Worm (Caenorhabditis elegans) whole organism, young adult: ENCODE measurements around the gene bus-18.

ENCODE experiments used
- B0035.1 ChIP-seq: sonication (generic microtip); optimal IDR thresholded peaks from 2 replicates; lab custom pipeline; 2016; ENCODE audit warnings: missing genetic modification characterization, mild to moderate bottlenecking, missing compliant biosample characterization, missing genotype, missing genetic modification reagents
- B0336.3 ChIP-seq: fragments of 200-800 bp; sonication (Bioruptor generic); IDR thresholded peaks from 2 replicates; pipeline ENCODE4 v1.3.6; 2022; ENCODE audit warnings: missing genetic modification characterization, missing compliant biosample characterization
- C06A6.2 ChIP-seq: fragments of 200-800 bp; sonication (Bioruptor generic); conservative IDR thresholded peaks from 2 replicates; pipeline ENCODE4 v1.3.6; 2022; ENCODE audit warnings: missing genetic modification characterization, missing compliant biosample characterization
- F49E8.2 ChIP-seq: sonication (generic microtip); optimal IDR thresholded peaks from 3 replicates; lab custom pipeline; 2017; ENCODE audit warnings: missing genetic modification characterization, mild to moderate bottlenecking, missing compliant biosample characterization, antibody characterized with exemption, moderate library complexity; ENCODE audit not compliant: insufficient read depth
- F52B5.7 ChIP-seq: sonication (generic microtip); optimal IDR thresholded peaks from 2 replicates; lab custom pipeline; 2016; ENCODE audit warnings: mild to moderate bottlenecking, missing genetic modification characterization, missing compliant biosample characterization
- F57C9.4 ChIP-seq: sonication (generic microtip); optimal IDR thresholded peaks from 2 replicates; lab custom pipeline; 2017; ENCODE audit warnings: mild to moderate bottlenecking, missing genetic modification characterization, missing compliant biosample characterization
- Y53G8AR.9 ChIP-seq: fragments of 200-800 bp; sonication (Bioruptor generic); conservative IDR thresholded peaks from 2 replicates; pipeline ENCODE4 v1.3.6; 2022; ENCODE audit warnings: missing genetic modification reagents, missing genetic modification characterization, missing compliant biosample characterization
- aptf-2 ChIP-seq: fragments of 200-800 bp; sonication (Bioruptor generic); conservative IDR thresholded peaks from 2 replicates; pipeline ENCODE4 v1.3.6; 2022; ENCODE audit warnings: missing genetic modification reagents, missing genetic modification characterization, missing compliant biosample characterization
- atf-7 ChIP-seq: sonication (generic microtip); optimal IDR thresholded peaks from 2 replicates; lab custom pipeline; 2017; ENCODE audit warnings: mild to moderate bottlenecking, missing genetic modification characterization, missing compliant biosample characterization
- attf-6 ChIP-seq: fragments of 200-800 bp; sonication (Bioruptor generic); IDR thresholded peaks from 2 replicates; pipeline ENCODE4 v1.3.6; 2022; ENCODE audit warnings: missing genetic modification reagents, missing genetic modification characterization, missing compliant biosample characterization
- cebp-1 ChIP-seq, 2 experiments: fragments of 200-800 bp in 1 of 2; sonication (Bioruptor generic) in 1 of 2; sonication (generic microtip) in 1 of 2; IDR thresholded peaks in 1 of 2; optimal IDR thresholded peaks in 1 of 2; 2 replicates each; pipeline versions ENCODE4 v1.3.6 to Lab custom; 2017 to 2022; ENCODE audit warnings: missing compliant biosample characterization in 2 of 2, missing genetic modification characterization in 2 of 2, mild to moderate bottlenecking in 1 of 2, missing genetic modification reagents in 1 of 2, moderate library complexity in 1 of 2
- cebp-2 ChIP-seq: fragments of 200-800 bp; sonication (Bioruptor generic); IDR thresholded peaks from 2 replicates; pipeline ENCODE4 v1.3.6; 2022; ENCODE audit warnings: missing genetic modification characterization, missing compliant biosample characterization
- ceh-100 ChIP-seq: fragments of 200-800 bp; sonication (Bioruptor generic); IDR thresholded peaks from 2 replicates; pipeline ENCODE4 v1.3.6; 2022; ENCODE audit warnings: missing genetic modification reagents, missing genetic modification characterization, missing compliant biosample characterization
- ceh-91 ChIP-seq: fragments of 200-800 bp; sonication (Bioruptor generic); IDR thresholded peaks from 2 replicates; pipeline ENCODE4 v1.3.6; 2022; ENCODE audit warnings: missing genetic modification reagents, missing genetic modification characterization, missing compliant biosample characterization
- chd-7 ChIP-seq: sonication (generic microtip); optimal IDR thresholded peaks from 2 replicates; lab custom pipeline; 2016; ENCODE audit warnings: mild to moderate bottlenecking, missing genetic modification characterization, moderate library complexity, missing compliant biosample characterization
- die-1 ChIP-seq: sonication (generic microtip); optimal IDR thresholded peaks from 2 replicates; lab custom pipeline; 2016; ENCODE audit warnings: missing genotype, mild to moderate bottlenecking, missing genetic modification characterization, missing compliant biosample characterization
- dpff-1 ChIP-seq: sonication (generic microtip); optimal IDR thresholded peaks from 2 replicates; lab custom pipeline; 2017; ENCODE audit warnings: mild to moderate bottlenecking, missing genetic modification characterization, missing compliant biosample characterization
- egl-18 ChIP-seq: fragments of 200-800 bp; sonication (Bioruptor generic); IDR thresholded peaks from 2 replicates; pipeline ENCODE4 v1.3.6; 2022; ENCODE audit warnings: missing genetic modification reagents, missing genetic modification characterization, missing compliant biosample characterization
- ekl-4 ChIP-seq: fragments of 200-800 bp; sonication (Bioruptor generic); IDR thresholded peaks from 2 replicates; pipeline ENCODE4 v1.3.6; 2022; ENCODE audit warnings: missing genetic modification reagents, missing genetic modification characterization, missing compliant biosample characterization
- ets-4 ChIP-seq: fragments of 200-800 bp; sonication (Bioruptor generic); optimal IDR thresholded peaks from 2 replicates; lab custom pipeline; 2018; ENCODE audit warnings: mild to moderate bottlenecking, missing genetic modification characterization, missing compliant biosample characterization
- fkh-3 ChIP-seq: sonication (generic microtip); optimal IDR thresholded peaks from 2 replicates; lab custom pipeline; 2016; ENCODE audit warnings: mild to moderate bottlenecking, missing genetic modification characterization, missing compliant biosample characterization
- hlh-12 ChIP-seq: sonication (generic microtip); optimal IDR thresholded peaks from 2 replicates; lab custom pipeline; 2016; ENCODE audit warnings: missing genetic modification characterization, missing compliant biosample characterization
- hlh-26 ChIP-seq: fragments of 200-800 bp; sonication (Bioruptor generic); conservative IDR thresholded peaks from 2 replicates; pipeline ENCODE4 v1.3.6; 2022; ENCODE audit warnings: missing genetic modification reagents, missing genetic modification characterization, missing compliant biosample characterization
- hsf-1 ChIP-seq: fragments of 200-800 bp; sonication (Bioruptor generic); IDR thresholded peaks from 2 replicates; pipeline ENCODE4 v1.3.6; 2022; ENCODE audit warnings: missing genetic modification reagents, missing genetic modification characterization, missing compliant biosample characterization
- lag-1 ChIP-seq: fragments of 200-800 bp; sonication (Bioruptor generic); IDR thresholded peaks from 2 replicates; pipeline ENCODE4 v1.3.6; 2022; ENCODE audit warnings: missing genetic modification reagents, missing genetic modification characterization, missing compliant biosample characterization
- lin-35 ChIP-seq, 3 experiments: fragments of 150-350 bp in 2 of 3; sonication (generic microtip) in 1 of 3; optimal IDR thresholded peaks; 2 replicates each; lab custom pipeline; 2014 to 2018; ENCODE audit warnings: missing biosample characterization in 3 of 3, missing genetic modification characterization in 3 of 3, missing genetic modification reagents in 3 of 3
- lin-54 ChIP-seq: fragments of 200-800 bp; sonication (Bioruptor generic); optimal IDR thresholded peaks from 2 replicates; lab custom pipeline; 2018; ENCODE audit warnings: mild to moderate bottlenecking, missing genetic modification characterization, missing compliant biosample characterization
- lsy-27 ChIP-seq: sonication (generic microtip); optimal IDR thresholded peaks from 2 replicates; lab custom pipeline; 2017; ENCODE audit warnings: missing genetic modification characterization, mild to moderate bottlenecking, missing compliant biosample characterization, antibody characterized with exemption, missing genotype, borderline replicate concordance; ENCODE audit not compliant: insufficient read depth
- madf-8 ChIP-seq: fragments of 200-800 bp; sonication (Bioruptor generic); conservative IDR thresholded peaks from 2 replicates; pipeline ENCODE4 v1.3.6; 2022; ENCODE audit warnings: missing genetic modification reagents, missing genetic modification characterization, missing compliant biosample characterization
- mcd-1 ChIP-seq: fragments of 200-800 bp; sonication (Bioruptor generic); IDR thresholded peaks from 2 replicates; pipeline ENCODE4 v1.3.6; 2022; ENCODE audit warnings: missing genetic modification reagents, missing genetic modification characterization, missing compliant biosample characterization
- mes-4 ChIP-seq: sonication (generic microtip); optimal IDR thresholded peaks from 2 replicates; lab custom pipeline; 2016; ENCODE audit warnings: missing genotype, missing genetic modification characterization, missing compliant biosample characterization
- nfya-1 ChIP-seq: sonication (generic microtip); optimal IDR thresholded peaks from 2 replicates; lab custom pipeline; 2017; ENCODE audit warnings: antibody characterized with exemption, missing compliant biosample characterization, missing genetic modification characterization, borderline replicate concordance; ENCODE audit not compliant: insufficient read depth
- nfya-2 ChIP-seq: fragments of 200-800 bp; sonication (Bioruptor generic); IDR thresholded peaks from 2 replicates; pipeline ENCODE4 v1.3.6; 2022; ENCODE audit warnings: missing genetic modification reagents, missing genetic modification characterization, missing compliant biosample characterization
- nhr-27 ChIP-seq: fragments of 200-800 bp; sonication (Bioruptor generic); optimal IDR thresholded peaks from 2 replicates; lab custom pipeline; 2018; ENCODE audit warnings: mild to moderate bottlenecking, missing genetic modification characterization, moderate library complexity, missing compliant biosample characterization
- pha-4 ChIP-seq: fragments of 150-350 bp; sonication (generic microtip); optimal IDR thresholded peaks from 2 replicates; lab custom pipeline; 2014; ENCODE audit warnings: missing biosample characterization, missing genetic modification reagents, missing genetic modification characterization
- sea-2 ChIP-seq: fragments of 200-800 bp; sonication (Bioruptor generic); IDR thresholded peaks from 2 replicates; pipeline ENCODE4 v1.3.6; 2022; ENCODE audit warnings: missing genetic modification characterization, missing compliant biosample characterization
- snpc-1.3 ChIP-seq: sonication (generic microtip); optimal IDR thresholded peaks from 2 replicates; lab custom pipeline; 2017; ENCODE audit warnings: missing genetic modification characterization, mild to moderate bottlenecking, missing compliant biosample characterization, antibody characterized with exemption, moderate library complexity, missing genotype, missing genetic modification reagents; ENCODE audit not compliant: insufficient read depth
- snpc-3.4 ChIP-seq: sonication (generic microtip); optimal IDR thresholded peaks from 2 replicates; lab custom pipeline; 2017; ENCODE audit warnings: missing genetic modification characterization, mild to moderate bottlenecking, missing compliant biosample characterization, antibody characterized with exemption, moderate library complexity, missing genotype, missing genetic modification reagents
- tbx-9 ChIP-seq: sonication (generic microtip); optimal IDR thresholded peaks from 2 replicates; lab custom pipeline; 2016; ENCODE audit warnings: borderline replicate concordance, missing genetic modification characterization, inconsistent platforms, missing compliant biosample characterization
- tlf-1 ChIP-seq: fragments of 200-800 bp; sonication (Bioruptor generic); optimal IDR thresholded peaks from 2 replicates; lab custom pipeline; 2018; ENCODE audit warnings: mild to moderate bottlenecking, missing genetic modification characterization, missing compliant biosample characterization
- unc-130 ChIP-seq: sonication (generic microtip); optimal IDR thresholded peaks from 2 replicates; lab custom pipeline; 2016; ENCODE audit warnings: missing genetic modification reagents, missing genetic modification characterization, missing compliant biosample characterization
- unc-62 ChIP-seq: fragments of 150-350 bp; optimal IDR thresholded peaks from 2 replicates; lab custom pipeline; 2014; ENCODE audit warnings: missing biosample characterization, missing genetic modification reagents, missing genetic modification characterization
- xnd-1 ChIP-seq: sonication (generic microtip); optimal IDR thresholded peaks from 2 replicates; lab custom pipeline; 2016; ENCODE audit warnings: missing genotype, missing genetic modification reagents, missing genetic modification characterization, missing compliant biosample characterization
- zfh-2 ChIP-seq: fragments of 200-800 bp; sonication (Bioruptor generic); conservative IDR thresholded peaks from 2 replicates; pipeline ENCODE4 v1.3.6; 2022; ENCODE audit warnings: missing genetic modification reagents, missing genetic modification characterization, missing compliant biosample characterization
- ztf-22 ChIP-seq: fragments of 200-800 bp; sonication (Bioruptor generic); optimal IDR thresholded peaks from 2 replicates; lab custom pipeline; 2018; ENCODE audit warnings: mild to moderate bottlenecking, missing genetic modification characterization, moderate library complexity, missing compliant biosample characterization
- ztf-25 ChIP-seq: fragments of 200-800 bp; sonication (Bioruptor generic); IDR thresholded peaks from 2 replicates; pipeline ENCODE4 v1.3.6; 2022; ENCODE audit warnings: missing genetic modification reagents, missing genetic modification characterization, missing compliant biosample characterization
- ztf-3 ChIP-seq: fragments of 200-800 bp; sonication (Bioruptor generic); optimal IDR thresholded peaks from 2 replicates; lab custom pipeline; 2018; ENCODE audit warnings: mild to moderate bottlenecking, missing genetic modification characterization, missing compliant biosample characterization
- ztf-6 ChIP-seq: fragments of 200-800 bp; sonication (Bioruptor generic); IDR thresholded peaks from 2 replicates; pipeline ENCODE4 v1.3.6; 2022; ENCODE audit warnings: missing genetic modification reagents, missing genetic modification characterization, missing compliant biosample characterization

The bus-18 gene

ce11 chrV:11823978-11824377, 50.5 kb downstream of the bus-18 start (continued):
- TF ChIP-seq ceh-100 (GFP tag; lab: Robert Waterston, UW) (no peak), C06A6.2 (GFP tag; lab: Robert Waterston, UW) (0 out of 2 replicates have a peak, but pooled peaks have one; percentile 14), tlf-1 (GFP tag; lab: Kevin White, UChicago) (peak; percentile 65), attf-6 (no peak), ets-4 (GFP tag; lab: Kevin White, UChicago) (peak; percentile 28), snpc-1.3 (tag; lab: Kevin White, UChicago) (no peak), chd-7 (peak; percentile 59), lsy-27 (no peak), snpc-3.4 (no peak), unc-62 (GFP tag; lab: Kevin White, UChicago) (peak; percentile 3), ekl-4 (peak; percentile 36; the same call in 1 of the 2 replicates), ztf-6 (GFP tag; lab: Robert Waterston, UW) (no peak), cebp-1 (GFP tag; IDR thresholded peaks at IDR 0.05; lab: Robert Waterston, UW) (no peak), cebp-1 (tag; optimal IDR thresholded peaks at IDR 0.05; lab: Kevin White, UChicago) (peak; percentile 72), F49E8.2 (no peak), hlh-12 (tag; lab: Kevin White, UChicago) (no peak), zfh-2 (GFP tag; lab: Robert Waterston, UW) (no peak), F52B5.7 (tag; lab: Kevin White, UChicago) (peak; percentile 46), die-1 (tag; lab: Kevin White, UChicago) (no peak), lag-1 (GFP tag; lab: Robert Waterston, UW) (no peak), nfya-1 (tag; lab: Kevin White, UChicago) (no peak), cebp-2 (no peak), mes-4 (tag; lab: Kevin White, UChicago) (no peak), ztf-22 (no peak), lin-54 (peak; percentile 67), aptf-2 (GFP tag; lab: Robert Waterston, UW) (no peak), hlh-26 (GFP tag; lab: Robert Waterston, UW) (no peak), B0035.1 (tag; lab: Kevin White, UChicago) (no peak), pha-4 (tag; lab: Kevin White, UChicago) (peak; percentile 62), hsf-1 (GFP tag; lab: Robert Waterston, UW) (no peak), ztf-25 (GFP tag; lab: Robert Waterston, UW) (no peak), egl-18 (GFP tag; lab: Robert Waterston, UW) (no peak), dpff-1 (tag; lab: Kevin White, UChicago) (no peak), sea-2 (GFP tag; lab: Robert Waterston, UW) (no peak), lin-35 (GFP tag; optimal IDR thresholded peaks at IDR 0.05; lab: Kevin White, UChicago) (no peak), unc-130 (GFP tag; lab: Kevin White, UChicago) (no peak), mcd-1 (GFP tag; lab: Robert Waterston, UW) (peak; percentile 43; the same call in 1 of the 2 replicates), F57C9.4 (tag; lab: Kevin White, UChicago) (no peak), atf-7 (tag; lab: Kevin White, UChicago) (peak; percentile 53), Y53G8AR.9 (0 out of 2 replicates have a peak, but pooled peaks have one; percentile 39), nfya-2 (GFP tag; lab: Robert Waterston, UW) (no peak), xnd-1 (tag; lab: Kevin White, UChicago) (no peak), nhr-27 (tag; lab: Kevin White, UChicago) (no peak), ceh-91 (no peak), B0336.3 (GFP tag; lab: Robert Waterston, UW) (peak; percentile 50; the same call in 1 of the 2 replicates), fkh-3 (tag; lab: Kevin White, UChicago) (no peak), madf-8 (GFP tag; lab: Robert Waterston, UW) (no peak), ztf-3 (GFP tag; lab: Kevin White, UChicago) (no peak), tbx-9 (tag; lab: Kevin White, UChicago) (no peak)
